Fruit fly (Drosophila melanogaster): ENCODE data around the gene jvl.

The jvl gene

DNA sequence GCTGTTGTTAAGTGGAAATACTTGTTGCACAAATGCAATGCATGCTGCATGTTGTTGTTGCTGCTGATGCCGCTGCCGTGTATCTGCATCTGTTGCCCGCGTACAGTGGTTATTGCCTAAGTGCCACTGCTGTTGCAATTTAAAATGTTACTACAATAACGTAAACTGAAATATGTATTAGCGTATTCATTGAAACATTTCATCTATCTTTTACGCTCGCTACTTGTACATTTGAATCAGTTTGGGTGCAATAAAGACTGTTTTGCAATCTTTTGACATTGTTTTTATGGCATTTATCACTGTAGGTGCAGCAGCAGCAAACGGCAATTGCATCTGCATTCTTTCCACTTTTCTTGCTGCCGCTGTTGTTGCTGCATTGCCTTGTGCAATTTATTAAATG, 22.0 kb upstream of the jvl start (continued):
- TF ChIP-seq CG8119 (GFP tag; IDR thresholded peaks at IDR 0.05) (peak; percentile 91), Lpt (GFP tag; optimal IDR thresholded peaks at IDR 0.05) (peak; percentile 82), CG31627 (GFP tag; optimal IDR thresholded peaks at IDR 0.05) (peak; percentile 3), Hr4 (GFP tag; optimal IDR thresholded peaks at IDR 0.05) (peak; percentile 92), CG6792 (GFP tag; optimal IDR thresholded peaks at IDR 0.05) (peak; percentile 58), lz (GFP tag; optimal IDR thresholded peaks at IDR 0.05) (peak; percentile 32), CG6163 (GFP tag; IDR thresholded peaks at IDR 0.05) (peak; percentile 87), Ets96B (tag; optimal IDR thresholded peaks at IDR 0.05) (peak; percentile 78), Eip75B (GFP tag; optimal IDR thresholded peaks at IDR 0.05) (peak; percentile 67), CG3919 (GFP tag; optimal IDR thresholded peaks at IDR 0.05) (peak; percentile 84), CG34406 (GFP tag; optimal IDR thresholded peaks at IDR 0.05) (peak; percentile 54), CG10669 (GFP tag; optimal IDR thresholded peaks at IDR 0.05) (peak; percentile 72), spab (GFP tag; optimal IDR thresholded peaks at IDR 0.05) (peak; percentile 72), CG4318 (GFP tag; optimal IDR thresholded peaks at IDR 0.05) (peak; percentile 87), eg (GFP tag; IDR thresholded peaks at IDR 0.05) (peak; percentile 89), Ets21C (GFP tag; optimal IDR thresholded peaks at IDR 0.05) (no peak), CG8632 (GFP tag; optimal IDR thresholded peaks at IDR 0.05) (peak; percentile 48), CG6276 (GFP tag; optimal IDR thresholded peaks at IDR 0.05) (peak; percentile 87)

dm6 chr3R:14720130-14720529, 21.3 kb upstream of the jvl start:
- TF ChIP-seq net (GFP tag; optimal IDR thresholded peaks at IDR 0.05) (peak; percentile 53), CG34406 (GFP tag; optimal IDR thresholded peaks at IDR 0.05) (no peak), CG1621 (tag; optimal IDR thresholded peaks at IDR 0.05) (no peak), Eip93F (GFP tag; optimal IDR thresholded peaks at IDR 0.05) (no peak), Hr38 (GFP tag; optimal IDR thresholded peaks at IDR 0.05) (peak; percentile 21), pdm3 (GFP tag; optimal IDR thresholded peaks at IDR 0.05) (peak; percentile 39), fd59A (GFP tag; optimal IDR thresholded peaks at IDR 0.05) (peak; percentile 7), fd85E (GFP tag; optimal IDR thresholded peaks at IDR 0.05) (no peak), Gug (GFP tag; IDR thresholded peaks at IDR 0.05) (peak; percentile 65), ss (GFP tag; optimal IDR thresholded peaks at IDR 0.05) (no peak), Eip75B (GFP tag; optimal IDR thresholded peaks at IDR 0.05) (no peak), Ets21C (GFP tag; optimal IDR thresholded peaks at IDR 0.05) (no peak), CG8632 (GFP tag; optimal IDR thresholded peaks at IDR 0.05) (no peak), Sox14 (GFP tag; optimal IDR thresholded peaks at IDR 0.05) (peak; percentile 26), lz (GFP tag; optimal IDR thresholded peaks at IDR 0.05) (no peak), CG11294 (GFP tag; IDR thresholded peaks at IDR 0.05) (peak; percentile 70), Lpt (GFP tag; optimal IDR thresholded peaks at IDR 0.05) (peak; percentile 50), CG6808 (GFP tag; optimal IDR thresholded peaks at IDR 0.05) (no peak), Met (GFP tag; optimal IDR thresholded peaks at IDR 0.05) (no peak), CG3919 (GFP tag; optimal IDR thresholded peaks at IDR 0.05) (peak; percentile 38), Blimp-1 (GFP tag; optimal IDR thresholded peaks at IDR 0.05) (no peak), esn (GFP tag; optimal IDR thresholded peaks at IDR 0.05) (no peak), CG11762 (GFP tag; optimal IDR thresholded peaks at IDR 0.05; ENCODE audit: insufficient read depth) (no peak), CG15336 (GFP tag; IDR thresholded peaks at IDR 0.05) (peak; percentile 92), CG4318 (GFP tag; optimal IDR thresholded peaks at IDR 0.05) (peak; percentile 65), dsx (GFP tag; optimal IDR thresholded peaks at IDR 0.05; ENCODE audit: poor library complexity, severe bottlenecking) (no peak), CG16779 (tag; optimal IDR thresholded peaks at IDR 0.05) (no peak), CG31627 (GFP tag; optimal IDR thresholded peaks at IDR 0.05) (no peak), CG6792 (GFP tag; optimal IDR thresholded peaks at IDR 0.05) (no peak), CG7368 (GFP tag; optimal IDR thresholded peaks at IDR 0.05) (no peak), CG6854 (GFP tag; optimal IDR thresholded peaks at IDR 0.05) (no peak), topi (GFP tag; optimal IDR thresholded peaks at IDR 0.05) (no peak), dac (GFP tag; optimal IDR thresholded peaks at IDR 0.05) (peak; percentile 50), fkh (GFP tag; optimal IDR thresholded peaks at IDR 0.05) (no peak), eg (GFP tag; IDR thresholded peaks at IDR 0.05) (peak; percentile 86), CG11902 (GFP tag; optimal IDR thresholded peaks at IDR 0.05) (no peak), Hr39 (GFP tag; optimal IDR thresholded peaks at IDR 0.05) (peak; percentile 7), Eip78C (GFP tag) (peak; percentile 71), CG32006 (GFP tag; optimal IDR thresholded peaks at IDR 0.05) (peak; percentile 89), CG6163 (GFP tag; IDR thresholded peaks at IDR 0.05) (peak; percentile 78; the same call in 2 of the 3 replicates), Smox (GFP tag; optimal IDR thresholded peaks at IDR 0.05) (no peak), OdsH (GFP tag; optimal IDR thresholded peaks at IDR 0.05) (peak; percentile 59), Sox102F (GFP tag; optimal IDR thresholded peaks at IDR 0.05) (no peak)

Data from whole organism, prepupa.